Fruit fly (Drosophila melanogaster) whole organism, prepupa: Measurements from ENCODE around the gene S.

Source experiments
- CG10631 ChIP-seq: fragments of 200-800 bp; sonication (Bioruptor generic); optimal IDR thresholded peaks from 2 replicates; lab custom pipeline; 2016; ENCODE audit warnings: missing biosample characterization, missing genetic modification characterization
- CG10669 ChIP-seq: fragments of 200-800 bp; sonication (Bioruptor generic); optimal IDR thresholded peaks from 3 replicates; lab custom pipeline; 2018; ENCODE audit warnings: missing biosample characterization, mild to moderate bottlenecking, missing genetic modification characterization, moderate library complexity
- CG11294 ChIP-seq: fragments of 200-800 bp; sonication (Bioruptor generic); IDR thresholded peaks from 2 replicates; pipeline ENCODE4 v1.3.6; 2022; ENCODE audit warnings: missing biosample characterization, missing genetic modification characterization
- CG11762 ChIP-seq: fragments of 200-800 bp; sonication (Bioruptor generic); optimal IDR thresholded peaks from 3 replicates; lab custom pipeline; 2016; ENCODE audit warnings: missing biosample characterization, missing genetic modification characterization; ENCODE audit not compliant: insufficient read depth
- CG11902 ChIP-seq: fragments of 200-800 bp; sonication (Bioruptor generic); optimal IDR thresholded peaks from 3 replicates; lab custom pipeline; 2016; ENCODE audit warnings: missing biosample characterization, missing genetic modification characterization
- CG15336 ChIP-seq: fragments of 200-800 bp; sonication (Bioruptor generic); IDR thresholded peaks from 2 replicates; pipeline ENCODE4 v1.3.6; 2022; ENCODE audit warnings: missing biosample characterization, missing genetic modification characterization
- CG1621 ChIP-seq: fragments of 200-800 bp; sonication (Bioruptor generic); optimal IDR thresholded peaks from 3 replicates; lab custom pipeline; 2018; ENCODE audit warnings: missing biosample characterization, mild to moderate bottlenecking, missing genetic modification characterization
- CG16779 ChIP-seq: fragments of 200-800 bp; sonication (Bioruptor generic); optimal IDR thresholded peaks from 3 replicates; lab custom pipeline; 2017; ENCODE audit warnings: missing biosample characterization, mild to moderate bottlenecking, missing genetic modification characterization
- CG31627 ChIP-seq: fragments of 200-800 bp; sonication (Bioruptor generic); optimal IDR thresholded peaks from 3 replicates; lab custom pipeline; 2016; ENCODE audit warnings: missing biosample characterization, missing genetic modification characterization
- CG32006 ChIP-seq: fragments of 200-800 bp; sonication (Bioruptor generic); optimal IDR thresholded peaks from 3 replicates; lab custom pipeline; 2017; ENCODE audit warnings: missing biosample characterization, mild to moderate bottlenecking, missing genetic modification characterization
- CG34406 ChIP-seq: fragments of 200-800 bp; sonication (Bioruptor generic); optimal IDR thresholded peaks from 3 replicates; lab custom pipeline; 2016; ENCODE audit warnings: missing biosample characterization, missing genetic modification characterization
- CG3919 ChIP-seq: fragments of 200-800 bp; sonication (Bioruptor generic); optimal IDR thresholded peaks from 3 replicates; lab custom pipeline; 2016; ENCODE audit warnings: missing biosample characterization, missing genetic modification characterization
- CG6163 ChIP-seq: fragments of 200-800 bp; sonication (Bioruptor generic); IDR thresholded peaks from 3 replicates; pipeline ENCODE4 v1.3.6; 2022; ENCODE audit warnings: missing biosample characterization, missing genetic modification characterization
- CG6276 ChIP-seq: fragments of 200-800 bp; sonication (Bioruptor generic); optimal IDR thresholded peaks from 2 replicates; lab custom pipeline; 2017; ENCODE audit warnings: missing biosample characterization, mild to moderate bottlenecking, missing genetic modification characterization
- CG6854 ChIP-seq: fragments of 200-800 bp; sonication (Bioruptor generic); optimal IDR thresholded peaks from 2 replicates; lab custom pipeline; 2017; ENCODE audit warnings: missing biosample characterization, mild to moderate bottlenecking, missing genetic modification characterization
- CG7368 ChIP-seq: fragments of 200-800 bp; sonication (Bioruptor generic); optimal IDR thresholded peaks from 3 replicates; lab custom pipeline; 2016; ENCODE audit warnings: missing biosample characterization, missing genetic modification characterization
- CG8119 ChIP-seq: fragments of 200-800 bp; sonication (Bioruptor generic); IDR thresholded peaks from 3 replicates; pipeline ENCODE4 v1.3.6; 2022; ENCODE audit warnings: missing biosample characterization, missing genetic modification characterization
- CG8319 ChIP-seq: fragments of 200-800 bp; sonication (Bioruptor generic); optimal IDR thresholded peaks from 3 replicates; lab custom pipeline; 2016; ENCODE audit warnings: missing biosample characterization, missing genetic modification characterization
- CG8632 ChIP-seq: fragments of 200-800 bp; sonication (Bioruptor generic); optimal IDR thresholded peaks from 3 replicates; lab custom pipeline; 2016; ENCODE audit warnings: missing biosample characterization, missing genetic modification characterization
- CG9139 ChIP-seq: fragments of 200-800 bp; sonication (Bioruptor generic); optimal IDR thresholded peaks from 3 replicates; lab custom pipeline; 2017; ENCODE audit warnings: missing biosample characterization, mild to moderate bottlenecking, missing genetic modification characterization
- Eip78C ChIP-seq: fragments of 200-800 bp; sonication (Bioruptor generic); peaks from one replicate; lab custom pipeline; 2016; ENCODE audit warnings: missing biosample characterization, missing genetic modification characterization
- Ets21C ChIP-seq: fragments of 200-800 bp; sonication (Bioruptor generic); optimal IDR thresholded peaks from 3 replicates; lab custom pipeline; 2016; ENCODE audit warnings: missing biosample characterization, missing genetic modification characterization
- Ets96B ChIP-seq: fragments of 200-800 bp; optimal IDR thresholded peaks from 2 replicates; lab custom pipeline; 2019; ENCODE audit warnings: missing biosample characterization, mild to moderate bottlenecking, missing genetic modification characterization, moderate library complexity
- Gug ChIP-seq: fragments of 200-800 bp; sonication (Bioruptor generic); IDR thresholded peaks from 2 replicates; pipeline ENCODE4 v1.3.6; 2022; ENCODE audit warnings: missing biosample characterization, missing genetic modification characterization
- Hr38 ChIP-seq: sonication (Bioruptor generic); optimal IDR thresholded peaks from 2 replicates; lab custom pipeline; 2016; ENCODE audit warnings: missing biosample characterization, missing genetic modification characterization
- Hr39 ChIP-seq: fragments of 200-800 bp; sonication (Bioruptor generic); optimal IDR thresholded peaks from 2 replicates; lab custom pipeline; 2016; ENCODE audit warnings: missing biosample characterization, missing genetic modification characterization
- Lpt ChIP-seq: fragments of 200-800 bp; sonication (Bioruptor generic); optimal IDR thresholded peaks from 3 replicates; lab custom pipeline; 2016; ENCODE audit warnings: missing biosample characterization, missing genetic modification characterization
- OdsH ChIP-seq: fragments of 200-800 bp; sonication (Bioruptor generic); optimal IDR thresholded peaks from 3 replicates; lab custom pipeline; 2016; ENCODE audit warnings: missing biosample characterization, missing genetic modification characterization
- Smox ChIP-seq: fragments of 200-800 bp; sonication (Bioruptor generic); optimal IDR thresholded peaks from 3 replicates; lab custom pipeline; 2016; ENCODE audit warnings: missing biosample characterization, missing genetic modification characterization
- Sox102F ChIP-seq: fragments of 200-800 bp; sonication (Bioruptor generic); optimal IDR thresholded peaks from 2 replicates; lab custom pipeline; 2016; ENCODE audit warnings: missing biosample characterization, mild to moderate bottlenecking, missing genetic modification characterization
- Sox14 ChIP-seq: fragments of 200-800 bp; sonication (Bioruptor generic); optimal IDR thresholded peaks from 3 replicates; lab custom pipeline; 2016; ENCODE audit warnings: missing biosample characterization, missing genetic modification characterization
- Sox15 ChIP-seq: fragments of 200-800 bp; sonication (Bioruptor generic); optimal IDR thresholded peaks from 3 replicates; lab custom pipeline; 2016; ENCODE audit warnings: missing biosample characterization, missing genetic modification characterization
- achi ChIP-seq: fragments of 200-800 bp; sonication (Bioruptor generic); optimal IDR thresholded peaks from 3 replicates; lab custom pipeline; 2016; ENCODE audit warnings: missing biosample characterization, missing genetic modification characterization
- acj6 ChIP-seq: fragments of 200-800 bp; sonication (Bioruptor generic); optimal IDR thresholded peaks from 3 replicates; lab custom pipeline; 2016; ENCODE audit warnings: missing biosample characterization, missing genetic modification characterization
- cyc ChIP-seq: fragments of 200-800 bp; sonication (Bioruptor generic); optimal IDR thresholded peaks from 3 replicates; lab custom pipeline; 2016; ENCODE audit warnings: missing biosample characterization, missing genetic modification characterization
- dac ChIP-seq: fragments of 200-800 bp; sonication (Bioruptor generic); optimal IDR thresholded peaks from 2 replicates; lab custom pipeline; 2017; ENCODE audit warnings: missing biosample characterization, mild to moderate bottlenecking, missing genetic modification characterization
- dsx ChIP-seq: fragments of 200-800 bp; optimal IDR thresholded peaks from 3 replicates; lab custom pipeline; 2019; ENCODE audit warnings: missing biosample characterization, mild to moderate bottlenecking, missing genetic modification characterization, moderate library complexity; ENCODE audit not compliant: poor library complexity, severe bottlenecking
- eg ChIP-seq: fragments of 200-800 bp; sonication (Bioruptor generic); IDR thresholded peaks from 3 replicates; pipeline ENCODE4 v1.3.6; 2022; ENCODE audit warnings: missing biosample characterization, missing genetic modification characterization
- fd59A ChIP-seq: fragments of 200-800 bp; sonication (Bioruptor generic); optimal IDR thresholded peaks from 2 replicates; lab custom pipeline; 2017; ENCODE audit warnings: missing biosample characterization, mild to moderate bottlenecking, missing genetic modification characterization, missing genetic modification reagents
- fd85E ChIP-seq: fragments of 200-800 bp; sonication (Bioruptor generic); optimal IDR thresholded peaks from 3 replicates; lab custom pipeline; 2016; ENCODE audit warnings: missing biosample characterization, missing genetic modification characterization
- fkh ChIP-seq: fragments of 200-800 bp; sonication (Bioruptor generic); optimal IDR thresholded peaks from 3 replicates; lab custom pipeline; 2017; ENCODE audit warnings: missing biosample characterization, mild to moderate bottlenecking, missing genetic modification characterization, moderate library complexity
- lz ChIP-seq: fragments of 200-800 bp; sonication (Bioruptor generic); optimal IDR thresholded peaks from 3 replicates; lab custom pipeline; 2016; ENCODE audit warnings: missing biosample characterization, missing genetic modification characterization
- net ChIP-seq: fragments of 200-800 bp; sonication (Bioruptor generic); optimal IDR thresholded peaks from 3 replicates; lab custom pipeline; 2016; ENCODE audit warnings: missing biosample characterization, missing genetic modification characterization
- pdm3 ChIP-seq: fragments of 200-800 bp; sonication (Bioruptor generic); optimal IDR thresholded peaks from 3 replicates; lab custom pipeline; 2016; ENCODE audit warnings: missing biosample characterization, missing genetic modification characterization
- spab ChIP-seq: fragments of 200-800 bp; sonication (Bioruptor generic); optimal IDR thresholded peaks from 2 replicates; lab custom pipeline; 2017; ENCODE audit warnings: missing biosample characterization, mild to moderate bottlenecking, missing genetic modification characterization, missing genetic modification reagents
- ss ChIP-seq, 2 experiments: fragments of 200-800 bp; sonication (Bioruptor generic); optimal IDR thresholded peaks; 2 replicates in 1 of 2; 3 replicates in 1 of 2; lab custom pipeline; 2017 to 2018; ENCODE audit warnings: mild to moderate bottlenecking in 2 of 2, missing biosample characterization in 2 of 2, missing genetic modification characterization in 2 of 2, moderate library complexity in 1 of 2
- svp ChIP-seq: fragments of 200-800 bp; sonication (Bioruptor generic); peaks from one replicate; lab custom pipeline; 2016; ENCODE audit warnings: missing biosample characterization, missing genetic modification characterization
- topi ChIP-seq: fragments of 200-800 bp; sonication (Bioruptor generic); optimal IDR thresholded peaks from 3 replicates; lab custom pipeline; 2016; ENCODE audit warnings: missing biosample characterization, missing genetic modification characterization

The S gene

dm6 chr2L:1075753-1076152 is 1.9 kb downstream of the S start (continued):
- no peak for TF ChIP-seq Smox (GFP tag; lab: Kevin White, UChicago)
- TF ChIP-seq Hr39 (GFP tag; lab: Kevin White, UChicago), result peak; percentile 81
- peak; percentile 9 for TF ChIP-seq CG34406
- no peak for TF ChIP-seq Ets21C (GFP tag; lab: Kevin White, UChicago)
- no peak for TF ChIP-seq CG10631 (GFP tag; lab: Kevin White, UChicago)
- TF ChIP-seq CG9139 (GFP tag; lab: Kevin White, UChicago), result no peak
- TF ChIP-seq Sox15 (GFP tag; lab: Kevin White, UChicago), result peak; percentile 25
- peak; percentile 64 for TF ChIP-seq lz (GFP tag; lab: Kevin White, UChicago)
- TF ChIP-seq cyc, result peak; percentile 70
- TF ChIP-seq Sox102F, result peak; percentile 55
- peak; percentile 92 for TF ChIP-seq eg (GFP tag; lab: Robert Waterston, UW)
- peak; percentile 32 for TF ChIP-seq CG10669
- peak; percentile 77 for TF ChIP-seq CG31627
- no peak for TF ChIP-seq dsx (GFP tag; lab: Kevin White, UChicago)
- TF ChIP-seq net (GFP tag; lab: Kevin White, UChicago), result peak; percentile 61
- TF ChIP-seq ss (GFP tag; optimal IDR thresholded peaks at IDR 0.05; lab: Kevin White, UChicago), result no peak

dm6 chr2L:1074180-1074864 is 3.3 kb downstream of the S start:
- peak; percentile 73 for TF ChIP-seq CG6276 (GFP tag; lab: Kevin White, UChicago)
- peak; percentile 1 for TF ChIP-seq Sox14
- no peak for TF ChIP-seq CG11762 (GFP tag; lab: Kevin White, UChicago)
- no peak for TF ChIP-seq Smox (GFP tag; lab: Kevin White, UChicago)
- TF ChIP-seq Sox102F, result no peak
- TF ChIP-seq acj6, result peak; percentile 26
- TF ChIP-seq Eip78C, result peak; percentile 65
- TF ChIP-seq CG7368, result no peak
- no peak for TF ChIP-seq CG8632 (GFP tag; lab: Kevin White, UChicago)
- no peak for TF ChIP-seq svp (GFP tag; lab: Kevin White, UChicago)
- TF ChIP-seq CG32006 (GFP tag; lab: Kevin White, UChicago), result peak; percentile 70
- TF ChIP-seq net (GFP tag; lab: Kevin White, UChicago), result peak; percentile 1
- peak; percentile 36 for TF ChIP-seq achi (GFP tag; lab: Kevin White, UChicago)
- 0 out of 3 replicates have a peak, but pooled peaks have one; percentile 33 for TF ChIP-seq CG6163
- TF ChIP-seq CG3919, result peak; percentile 25
- TF ChIP-seq topi (GFP tag; lab: Kevin White, UChicago), result no peak
- peak; percentile 41 for TF ChIP-seq pdm3 (GFP tag; lab: Kevin White, UChicago)
- no peak for TF ChIP-seq CG11902 (GFP tag; lab: Kevin White, UChicago)
- no peak for TF ChIP-seq Hr38
- TF ChIP-seq cyc, result no peak
- peak; percentile 42 for TF ChIP-seq OdsH (GFP tag; lab: Kevin White, UChicago)
- no peak for TF ChIP-seq fd85E
- peak; percentile 9 for TF ChIP-seq CG31627
- peak; percentile 10 for TF ChIP-seq Ets96B
- TF ChIP-seq spab (GFP tag; lab: Kevin White, UChicago), result no peak
- peak; percentile 16 for TF ChIP-seq CG10631 (GFP tag; lab: Kevin White, UChicago)
- TF ChIP-seq Hr39 (GFP tag; lab: Kevin White, UChicago), result no peak
- no peak for TF ChIP-seq fd59A (GFP tag; lab: Kevin White, UChicago)
- TF ChIP-seq CG6854 (GFP tag; lab: Kevin White, UChicago), result no peak
- peak; percentile 42 for TF ChIP-seq Lpt
- TF ChIP-seq fkh (GFP tag; lab: Kevin White, UChicago), result peak; percentile 17
- no peak for TF ChIP-seq CG1621 (tag; lab: Kevin White, UChicago)
- TF ChIP-seq CG15336 (GFP tag; lab: Robert Waterston, UW), result peak; percentile 73
- TF ChIP-seq eg (GFP tag; lab: Robert Waterston, UW), result peak; percentile 76
- peak; percentile 78 for TF ChIP-seq CG8119
- TF ChIP-seq CG11294 (GFP tag; lab: Robert Waterston, UW), result no peak
- TF ChIP-seq Gug (GFP tag; lab: Robert Waterston, UW), result no peak
- TF ChIP-seq CG34406, result no peak
- no peak for TF ChIP-seq CG16779 (tag; lab: Kevin White, UChicago)
- TF ChIP-seq dsx (GFP tag; lab: Kevin White, UChicago), result peak; percentile 40
- TF ChIP-seq lz (GFP tag; lab: Kevin White, UChicago), result no peak
- peak; percentile 34 for TF ChIP-seq dac
- TF ChIP-seq Ets21C (GFP tag; lab: Kevin White, UChicago), result no peak
- no peak for TF ChIP-seq CG8319 (GFP tag; lab: Kevin White, UChicago)
